Fruit fly (Drosophila melanogaster) whole organism, embryonic: ENCODE data around the gene CG17321.

Source experiments
- BtbVII ChIP-seq: fragments of 200-800 bp; sonication (Bioruptor generic); optimal IDR thresholded peaks from 3 replicates; lab custom pipeline; 2017; ENCODE audit warnings: missing biosample characterization, mild to moderate bottlenecking, missing genetic modification characterization
- CG1024 ChIP-seq: fragments of 200-800 bp; sonication (Bioruptor generic); IDR thresholded peaks from 2 replicates; pipeline ENCODE4 v1.3.6; 2022; ENCODE audit warnings: missing biosample characterization, missing genetic modification characterization
- CG10321 ChIP-seq: fragments of 200-800 bp; sonication (Bioruptor generic); IDR thresholded peaks from 2 replicates; pipeline ENCODE4 v1.3.6; 2022; ENCODE audit warnings: missing biosample characterization, missing genetic modification characterization
- CG10565 ChIP-seq: fragments of 200-800 bp; sonication (Bioruptor generic); optimal IDR thresholded peaks from 3 replicates; lab custom pipeline; 2016; ENCODE audit warnings: missing biosample characterization, mild to moderate bottlenecking, missing genetic modification characterization
- CG10654 ChIP-seq: fragments of 200-800 bp; sonication (Bioruptor generic); optimal IDR thresholded peaks from 2 replicates; lab custom pipeline; 2016; ENCODE audit warnings: missing biosample characterization, missing genetic modification characterization
- CG11456 ChIP-seq: fragments of 200-800 bp; sonication (Bioruptor generic); IDR thresholded peaks from 3 replicates; pipeline ENCODE4 v1.3.6; 2022; ENCODE audit warnings: missing biosample characterization, missing genetic modification characterization
- CG12104 ChIP-seq: fragments of 200-800 bp; sonication (Bioruptor generic); optimal IDR thresholded peaks from 3 replicates; lab custom pipeline; 2016; ENCODE audit warnings: missing biosample characterization, missing genetic modification characterization
- CG12659 ChIP-seq: fragments of 200-800 bp; sonication (Bioruptor generic); optimal IDR thresholded peaks from 3 replicates; lab custom pipeline; 2017; ENCODE audit warnings: mild to moderate bottlenecking, missing biosample characterization, missing genetic modification reagents, missing genetic modification characterization
- CG14860 ChIP-seq: fragments of 200-800 bp; sonication (Bioruptor generic); IDR thresholded peaks from 3 replicates; pipeline ENCODE4 v1.3.6; 2022; ENCODE audit warnings: missing biosample characterization, missing genetic modification characterization; ENCODE audit not compliant: partially characterized antibody
- CG1529 ChIP-seq: fragments of 200-800 bp; sonication (Bioruptor generic); optimal IDR thresholded peaks from 3 replicates; lab custom pipeline; 2018; ENCODE audit warnings: missing biosample characterization, missing genetic modification characterization
- CG15696 ChIP-seq: fragments of 200-800 bp; sonication (Bioruptor generic); optimal IDR thresholded peaks from 2 replicates; lab custom pipeline; 2019; ENCODE audit warnings: missing biosample characterization, mild to moderate bottlenecking, missing genetic modification characterization, moderate library complexity
- CG17328 ChIP-seq: fragments of 200-800 bp; sonication (Bioruptor generic); IDR thresholded peaks from 2 replicates; pipeline ENCODE4 v1.3.6; 2022; ENCODE audit warnings: missing biosample characterization, missing genetic modification characterization
- CG18764 ChIP-seq: fragments of 200-800 bp; sonication (Bioruptor generic); optimal IDR thresholded peaks from 3 replicates; lab custom pipeline; 2016; ENCODE audit warnings: missing biosample characterization, missing genetic modification characterization
- CG2202 ChIP-seq: fragments of 200-800 bp; sonication (Bioruptor generic); optimal IDR thresholded peaks from 2 replicates; lab custom pipeline; 2018; ENCODE audit warnings: missing biosample characterization, mild to moderate bottlenecking, missing genetic modification characterization
- CG33557 ChIP-seq: fragments of 200-800 bp; sonication (Bioruptor generic); optimal IDR thresholded peaks from 2 replicates; lab custom pipeline; 2019; ENCODE audit warnings: missing biosample characterization, mild to moderate bottlenecking, missing genetic modification characterization, moderate library complexity
- CG34224 ChIP-seq: fragments of 200-800 bp; sonication (Bioruptor generic); IDR thresholded peaks from 3 replicates; pipeline ENCODE4 v1.3.6; 2022; ENCODE audit warnings: missing biosample characterization, missing genetic modification characterization; ENCODE audit not compliant: partially characterized antibody
- CG42726 ChIP-seq: fragments of 200-800 bp; sonication (Bioruptor generic); IDR thresholded peaks from 2 replicates; pipeline ENCODE4 v1.3.6; 2022; ENCODE audit warnings: missing biosample characterization, missing genetic modification characterization; ENCODE audit not compliant: partially characterized antibody
- CG4328 ChIP-seq: fragments of 200-800 bp; sonication (Bioruptor generic); optimal IDR thresholded peaks from 3 replicates; lab custom pipeline; 2017; ENCODE audit warnings: missing biosample characterization, missing genetic modification reagents, missing genetic modification characterization
- CG4730 ChIP-seq: fragments of 200-800 bp; sonication (Bioruptor generic); IDR thresholded peaks from 2 replicates; pipeline ENCODE4 v1.3.6; 2022; ENCODE audit warnings: missing biosample characterization, missing genetic modification characterization
- CG6175 ChIP-seq: fragments of 200-800 bp; sonication (Bioruptor generic); IDR thresholded peaks from 3 replicates; pipeline ENCODE4 v1.3.6; 2022; ENCODE audit warnings: missing biosample characterization, missing genetic modification characterization
- CG7786 ChIP-seq: fragments of 200-800 bp; sonication (Bioruptor generic); optimal IDR thresholded peaks from 2 replicates; lab custom pipeline; 2016; ENCODE audit warnings: missing biosample characterization, missing genetic modification characterization
- CG8765 ChIP-seq: fragments of 200-800 bp; sonication (Bioruptor generic); IDR thresholded peaks from 2 replicates; pipeline ENCODE4 v1.3.6; 2022; ENCODE audit warnings: missing biosample characterization, missing genetic modification characterization
- CrebB ChIP-seq: fragments of 200-800 bp; sonication (Bioruptor generic); optimal IDR thresholded peaks from 3 replicates; lab custom pipeline; 2018; ENCODE audit warnings: missing biosample characterization, mild to moderate bottlenecking, missing genetic modification characterization
- Eip74EF ChIP-seq, 2 experiments: fragments of 200-800 bp in 1 of 2; fragments of >200 bp in 1 of 2; sonication (Bioruptor generic) in 1 of 2; optimal IDR thresholded peaks; 2 replicates each; lab custom pipeline; 2017 to 2019; ENCODE audit warnings: missing biosample characterization in 2 of 2, missing genetic modification characterization in 2 of 2, mild to moderate bottlenecking in 1 of 2, moderate library complexity in 1 of 2
- Gug ChIP-seq: fragments of 200-800 bp; sonication (Bioruptor generic); IDR thresholded peaks from 4 replicates; pipeline ENCODE4 v1.3.6; 2022; ENCODE audit warnings: missing biosample characterization, missing genetic modification characterization
- Hey ChIP-seq: fragments of 200-800 bp; sonication (Bioruptor generic); optimal IDR thresholded peaks from 3 replicates; lab custom pipeline; 2018; ENCODE audit warnings: missing biosample characterization, mild to moderate bottlenecking, missing genetic modification characterization
- HmgD ChIP-seq: fragments of 200-800 bp; sonication (Bioruptor generic); optimal IDR thresholded peaks from 3 replicates; lab custom pipeline; 2016; ENCODE audit warnings: missing biosample characterization, missing genetic modification characterization
- Lhr ChIP-seq: fragments of 200-800 bp; sonication (Bioruptor generic); optimal IDR thresholded peaks from 3 replicates; lab custom pipeline; 2017; ENCODE audit warnings: mild to moderate bottlenecking, missing biosample characterization, missing genetic modification reagents, missing genetic modification characterization
- Med ChIP-seq: fragments of 200-800 bp; sonication (Bioruptor generic); peaks from one replicate; lab custom pipeline; 2016; ENCODE audit warnings: missing biosample characterization, missing genetic modification characterization, mild to moderate bottlenecking, inconsistent platforms, moderate library complexity
- Myb ChIP-seq: fragments of 200-800 bp; sonication (Bioruptor generic); optimal IDR thresholded peaks from 2 replicates; lab custom pipeline; 2016; ENCODE audit warnings: missing biosample characterization, missing genetic modification characterization
- Pdp1 ChIP-seq, 2 experiments: fragments of 200-800 bp; sonication (Bioruptor generic); optimal IDR thresholded peaks; 3 replicates each; lab custom pipeline; 2016; ENCODE audit warnings: missing biosample characterization in 2 of 2, missing genetic modification characterization in 2 of 2, mild to moderate bottlenecking in 1 of 2, moderate library complexity in 1 of 2
- Scr ChIP-seq: fragments of 200-800 bp; sonication (Bioruptor generic); IDR thresholded peaks from 2 replicates; pipeline ENCODE4 v1.3.6; 2022; ENCODE audit warnings: missing biosample characterization, missing genetic modification characterization; ENCODE audit not compliant: partially characterized antibody
- TFAM ChIP-seq: fragments of 200-800 bp; sonication (Bioruptor generic); optimal IDR thresholded peaks from 2 replicates; lab custom pipeline; 2017; ENCODE audit warnings: missing biosample characterization, missing genetic modification characterization, inconsistent platforms
- ab ChIP-seq: fragments of 200-800 bp; sonication (Bioruptor generic); optimal IDR thresholded peaks from 2 replicates; lab custom pipeline; 2016; ENCODE audit warnings: missing biosample characterization, missing genetic modification characterization
- ac ChIP-seq: fragments of 200-800 bp; sonication (Bioruptor generic); optimal IDR thresholded peaks from 3 replicates; lab custom pipeline; 2017; ENCODE audit warnings: missing biosample characterization, mild to moderate bottlenecking, missing genetic modification characterization
- ash1 ChIP-seq: fragments of 200-800 bp; sonication (Bioruptor generic); optimal IDR thresholded peaks from 2 replicates; lab custom pipeline; 2018; ENCODE audit warnings: missing biosample characterization, mild to moderate bottlenecking, missing genetic modification characterization
- cas ChIP-seq: fragments of 200-800 bp; sonication (Bioruptor generic); IDR thresholded peaks from 2 replicates; pipeline ENCODE4 v1.3.6; 2022; ENCODE audit warnings: missing biosample characterization, missing genetic modification characterization
- chinmo ChIP-seq: fragments of 200-800 bp; sonication (Bioruptor generic); IDR thresholded peaks from 4 replicates; pipeline ENCODE4 v1.3.6; 2022; ENCODE audit warnings: missing biosample characterization, missing genetic modification characterization; ENCODE audit not compliant: partially characterized antibody
- chm ChIP-seq: fragments of 200-800 bp; sonication (Bioruptor generic); IDR thresholded peaks from 2 replicates; pipeline ENCODE4 v1.3.6; 2022; ENCODE audit warnings: missing biosample characterization, missing genetic modification characterization
- gcm ChIP-seq: fragments of 200-800 bp; sonication (Bioruptor generic); optimal IDR thresholded peaks from 2 replicates; lab custom pipeline; 2019; ENCODE audit warnings: missing biosample characterization, mild to moderate bottlenecking, missing genetic modification characterization, moderate library complexity
- gsb ChIP-seq: fragments of 200-800 bp; sonication (Bioruptor generic); IDR thresholded peaks from 2 replicates; pipeline ENCODE4 v1.3.6; 2022; ENCODE audit warnings: missing biosample characterization, missing genetic modification characterization
- ken ChIP-seq: fragments of 200-800 bp; sonication (Bioruptor generic); IDR thresholded peaks from 3 replicates; pipeline ENCODE4 v1.3.6; 2022; ENCODE audit warnings: missing biosample characterization, missing genetic modification characterization
- ranshi ChIP-seq: fragments of 200-800 bp; sonication (Bioruptor generic); IDR thresholded peaks from 2 replicates; pipeline ENCODE4 v1.3.6; 2022; ENCODE audit warnings: missing biosample characterization, missing genetic modification characterization
- sens-2 ChIP-seq: fragments of 200-800 bp; sonication (Bioruptor generic); IDR thresholded peaks from 2 replicates; pipeline ENCODE4 v1.3.6; 2022; ENCODE audit warnings: missing biosample characterization, missing genetic modification characterization
- sima ChIP-seq: fragments of 200-800 bp; sonication (Bioruptor generic); optimal IDR thresholded peaks from 2 replicates; lab custom pipeline; 2016; ENCODE audit warnings: missing biosample characterization, missing genetic modification characterization
- tgo ChIP-seq: fragments of 200-800 bp; sonication (Bioruptor generic); IDR thresholded peaks from 3 replicates; pipeline ENCODE4 v1.3.6; 2022; ENCODE audit warnings: missing biosample characterization, missing genetic modification characterization
- unc-4 ChIP-seq: fragments of 200-800 bp; sonication (Bioruptor generic); IDR thresholded peaks from 2 replicates; pipeline ENCODE4 v1.3.6; 2022; ENCODE audit warnings: missing biosample characterization, missing genetic modification characterization; ENCODE audit not compliant: partially characterized antibody
- wor ChIP-seq: fragments of 200-800 bp; sonication (Bioruptor generic); IDR thresholded peaks from 2 replicates; pipeline ENCODE4 v1.3.6; 2022; ENCODE audit warnings: missing biosample characterization, missing genetic modification characterization

The CG17321 gene

DNA sequence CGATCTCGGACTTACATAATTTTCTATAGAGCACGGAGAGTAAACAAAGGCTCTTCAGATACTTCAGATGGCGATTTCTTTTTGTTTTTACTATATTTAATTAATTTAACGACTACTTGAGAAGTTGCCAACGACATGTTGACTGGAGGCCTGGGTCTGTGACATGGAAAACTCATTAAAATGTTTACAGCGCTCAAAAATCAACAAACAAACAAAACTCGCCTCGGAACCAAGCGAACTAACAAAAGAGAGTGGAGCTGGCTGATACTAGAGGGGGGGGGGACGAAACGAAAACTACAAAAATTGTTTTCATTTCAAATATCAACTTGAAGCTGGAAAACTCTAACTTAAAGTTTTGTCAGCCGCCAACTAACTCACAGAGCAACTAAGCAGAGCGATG lies 33.5 kb downstream of the CG17321 start (continued):
- TF ChIP-seq CG12104 (peak; percentile 34), CG33557 (GFP tag; lab: Kevin White, UChicago) (peak; percentile 2), Eip74EF (GFP tag; optimal IDR thresholded peaks at IDR 0.05; lab: Kevin White, UChicago) (peak in 1 of 2 experiments; percentile 23), Med (GFP tag; lab: Kevin White, UChicago) (peak; percentile 85)
- TF ChIP-seq, all 482 proteins: peak for 11

DNA sequence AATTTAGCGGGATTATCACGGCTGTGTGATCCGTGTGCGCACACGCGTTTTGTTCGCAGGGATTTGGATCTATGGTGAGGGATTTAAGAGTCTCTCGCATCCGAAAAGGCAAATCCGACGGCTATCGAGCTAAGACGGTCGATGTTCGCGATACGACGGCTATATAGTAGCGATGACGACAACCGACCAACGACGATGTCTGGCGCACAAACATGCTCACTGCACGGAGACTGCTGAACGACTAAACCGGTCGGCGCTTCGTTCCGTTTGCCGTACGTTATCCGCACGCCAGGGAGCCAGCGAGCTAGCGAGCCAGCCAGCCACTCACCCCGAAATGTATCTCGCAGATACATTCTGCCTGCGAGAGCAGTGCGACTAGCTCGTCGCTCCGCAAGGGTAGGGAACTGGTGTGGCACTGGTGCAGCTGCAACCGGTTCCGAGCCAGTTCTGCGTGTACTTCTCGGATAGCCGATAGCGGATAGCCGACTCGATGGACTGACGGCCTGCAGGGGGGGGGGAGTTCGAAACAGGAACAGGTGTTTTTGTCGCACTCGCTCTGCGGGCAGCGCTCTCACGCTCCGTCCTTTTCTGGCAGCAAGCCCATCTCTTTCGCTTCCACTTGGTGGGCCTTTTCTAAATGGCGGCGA lies 36.2 kb downstream of the CG17321 start, which contains the start of gene tup:
Gene tup (minus strand): TSS at position 248 of the 647 bp plus-strand sequence.
- TF ChIP-seq CG7786 = no peak
- TF ChIP-seq sima (GFP tag; lab: Kevin White, UChicago) = no peak
- TF ChIP-seq Hey (tag; lab: Kevin White, UChicago) = no peak
- TF ChIP-seq HmgD = peak; percentile 65
- no peak for TF ChIP-seq Myb (GFP tag; lab: Kevin White, UChicago)
- peak; percentile 43; the same call in 1 of the 2 replicates for TF ChIP-seq CG42726 (GFP tag; lab: Robert Waterston, UW)
- no peak for TF ChIP-seq ranshi (GFP tag; lab: Robert Waterston, UW)
- 0 out of 2 replicates have a peak, but pooled peaks have one; percentile 22 for TF ChIP-seq wor
- TF ChIP-seq cas (GFP tag; lab: Robert Waterston, UW) = no peak
- no peak; the same call in 2 of the 3 replicates for TF ChIP-seq tgo (GFP tag; lab: Robert Waterston, UW)
- peak; percentile 77 for TF ChIP-seq gcm (GFP tag; lab: Kevin White, UChicago)
- TF ChIP-seq Gug = no peak
- 0 out of 3 replicates have a peak, but pooled peaks have one; percentile 21 for TF ChIP-seq CG34224 (GFP tag; lab: Robert Waterston, UW)
- peak; percentile 84 for TF ChIP-seq ac
- TF ChIP-seq ash1 = peak; percentile 51
- TF ChIP-seq sens-2 (GFP tag; lab: Robert Waterston, UW) = no peak
- no peak for TF ChIP-seq TFAM (GFP tag; lab: Kevin White, UChicago)
- no peak for TF ChIP-seq ken (GFP tag; lab: Robert Waterston, UW)
- TF ChIP-seq CG12659 (GFP tag; lab: Kevin White, UChicago) = no peak
- TF ChIP-seq chinmo (GFP tag; lab: Robert Waterston, UW) = peak; percentile 97
- TF ChIP-seq CG6175 (GFP tag; lab: Robert Waterston, UW) = 0 out of 3 replicates have a peak, but pooled peaks have one; percentile 13
- no peak for TF ChIP-seq ab (GFP tag; lab: Kevin White, UChicago)
- TF ChIP-seq CG10321 (GFP tag; lab: Robert Waterston, UW) = peak; percentile 98
- TF ChIP-seq Scr (GFP tag; lab: Robert Waterston, UW) = peak; percentile 45
- no peak for TF ChIP-seq CG15696 (tag; lab: Kevin White, UChicago)
- TF ChIP-seq CrebB = peak; percentile 1
- no peak for TF ChIP-seq CG2202 (tag; lab: Kevin White, UChicago)
- no peak for TF ChIP-seq unc-4 (GFP tag; lab: Robert Waterston, UW)
- TF ChIP-seq CG8765 = no peak
- no peak for TF ChIP-seq gsb
- TF ChIP-seq CG4730 (GFP tag; lab: Robert Waterston, UW) = no peak
- TF ChIP-seq CG4328 (GFP tag; lab: Kevin White, UChicago) = no peak
- no peak for TF ChIP-seq CG11456
- TF ChIP-seq Lhr (GFP tag; lab: Kevin White, UChicago) = no peak
- TF ChIP-seq CG10654 (GFP tag; lab: Kevin White, UChicago) = no peak
- no peak; the same call in 1 of the 2 replicates for TF ChIP-seq CG1024 (GFP tag; lab: Robert Waterston, UW)
- no peak for TF ChIP-seq CG14860
- TF ChIP-seq CG10565 (GFP tag; lab: Kevin White, UChicago) = no peak
- TF ChIP-seq Pdp1 (GFP tag; optimal IDR thresholded peaks at IDR 0.05; lab: Kevin White, UChicago) = peak in 1 of 2 experiments; percentile 24
- peak; percentile 50 for TF ChIP-seq chm
- no peak for TF ChIP-seq BtbVII (GFP tag; lab: Kevin White, UChicago)
- no peak for TF ChIP-seq CG18764 (GFP tag; lab: Kevin White, UChicago)
- peak; percentile 46 for TF ChIP-seq CG17328 (GFP tag; lab: Robert Waterston, UW)
- TF ChIP-seq CG1529 (GFP tag; lab: Kevin White, UChicago) = no peak
